Fruit fly (Drosophila melanogaster) S2 (cell line): ENCODE measurements around the gene tal-3A.

Experiments used
- CG8478 ChIP-seq: fragments of >200 bp; optimal IDR thresholded peaks from 2 replicates; lab custom pipeline; 2018
- CTCF ChIP-seq, 2 experiments: fragments of >200 bp; optimal IDR thresholded peaks; 2 replicates each; lab custom pipeline; 2018

- no peak for TF ChIP-seq CTCF (optimal IDR thresholded peaks at IDR 0.05; lab: Kevin White, UChicago)
- TF ChIP-seq CG8478, result no peak
These were observed 3.4 kb downstream of the tal-3A start for dm6 chr3R:13816375-13816711.
